Worm (Caenorhabditis elegans) whole organism, young adult: ENCODE measurements around the gene degl-1.

Experiments used
- C06A6.2 ChIP-seq: fragments of 200-800 bp; sonication (Bioruptor generic); conservative IDR thresholded peaks from 2 replicates; pipeline ENCODE4 v1.3.6; 2022; ENCODE audit warnings: missing genetic modification characterization, missing compliant biosample characterization
- D2030.7 ChIP-seq: fragments of 200-800 bp; sonication (Bioruptor generic); IDR thresholded peaks from 2 replicates; pipeline ENCODE4 v1.3.6; 2022; ENCODE audit warnings: missing genetic modification reagents, missing genetic modification characterization, missing compliant biosample characterization
- F10E7.11 ChIP-seq: sonication (generic microtip); optimal IDR thresholded peaks from 2 replicates; lab custom pipeline; 2017; ENCODE audit warnings: mild to moderate bottlenecking, missing genetic modification characterization, moderate library complexity, missing compliant biosample characterization
- F37B4.10 ChIP-seq: fragments of 200-800 bp; sonication (Bioruptor generic); IDR thresholded peaks from 2 replicates; pipeline ENCODE4 v1.3.6; 2022; ENCODE audit warnings: missing genetic modification characterization, missing compliant biosample characterization
- F52B5.7 ChIP-seq: sonication (generic microtip); optimal IDR thresholded peaks from 2 replicates; lab custom pipeline; 2016; ENCODE audit warnings: mild to moderate bottlenecking, missing genetic modification characterization, missing compliant biosample characterization
- Y56A3A.18 ChIP-seq: fragments of 200-800 bp; sonication (Bioruptor generic); IDR thresholded peaks from 2 replicates; pipeline ENCODE4 v1.3.6; 2022; ENCODE audit warnings: missing genetic modification reagents, missing genetic modification characterization, missing compliant biosample characterization
- Y79H2A.3 ChIP-seq: fragments of 200-800 bp; sonication (Bioruptor generic); conservative IDR thresholded peaks from 2 replicates; pipeline ENCODE4 v1.3.6; 2022; ENCODE audit warnings: missing genetic modification reagents, missing genetic modification characterization, missing compliant biosample characterization
- atf-7 ChIP-seq: sonication (generic microtip); optimal IDR thresholded peaks from 2 replicates; lab custom pipeline; 2017; ENCODE audit warnings: mild to moderate bottlenecking, missing genetic modification characterization, missing compliant biosample characterization
- attf-6 ChIP-seq: fragments of 200-800 bp; sonication (Bioruptor generic); IDR thresholded peaks from 2 replicates; pipeline ENCODE4 v1.3.6; 2022; ENCODE audit warnings: missing genetic modification reagents, missing genetic modification characterization, missing compliant biosample characterization
- ccch-3 ChIP-seq: fragments of 200-800 bp; sonication (Bioruptor generic); optimal IDR thresholded peaks from 2 replicates; lab custom pipeline; 2018; ENCODE audit warnings: mild to moderate bottlenecking, missing genetic modification characterization, missing compliant biosample characterization
- cebp-1 ChIP-seq, 2 experiments: fragments of 200-800 bp in 1 of 2; sonication (Bioruptor generic) in 1 of 2; sonication (generic microtip) in 1 of 2; IDR thresholded peaks in 1 of 2; optimal IDR thresholded peaks in 1 of 2; 2 replicates each; pipeline versions ENCODE4 v1.3.6 to Lab custom; 2017 to 2022; ENCODE audit warnings: missing compliant biosample characterization in 2 of 2, missing genetic modification characterization in 2 of 2, mild to moderate bottlenecking in 1 of 2, missing genetic modification reagents in 1 of 2, moderate library complexity in 1 of 2
- ceh-100 ChIP-seq: fragments of 200-800 bp; sonication (Bioruptor generic); IDR thresholded peaks from 2 replicates; pipeline ENCODE4 v1.3.6; 2022; ENCODE audit warnings: missing genetic modification reagents, missing genetic modification characterization, missing compliant biosample characterization
- ceh-91 ChIP-seq: fragments of 200-800 bp; sonication (Bioruptor generic); IDR thresholded peaks from 2 replicates; pipeline ENCODE4 v1.3.6; 2022; ENCODE audit warnings: missing genetic modification reagents, missing genetic modification characterization, missing compliant biosample characterization
- egrh-3 ChIP-seq: fragments of 200-800 bp; sonication (Bioruptor generic); IDR thresholded peaks from 2 replicates; pipeline ENCODE4 v1.3.6; 2022; ENCODE audit warnings: missing genetic modification reagents, missing genetic modification characterization, missing compliant biosample characterization
- ekl-4 ChIP-seq: fragments of 200-800 bp; sonication (Bioruptor generic); IDR thresholded peaks from 2 replicates; pipeline ENCODE4 v1.3.6; 2022; ENCODE audit warnings: missing genetic modification reagents, missing genetic modification characterization, missing compliant biosample characterization
- fkh-3 ChIP-seq: sonication (generic microtip); optimal IDR thresholded peaks from 2 replicates; lab custom pipeline; 2016; ENCODE audit warnings: mild to moderate bottlenecking, missing genetic modification characterization, missing compliant biosample characterization
- hsf-1 ChIP-seq: fragments of 200-800 bp; sonication (Bioruptor generic); IDR thresholded peaks from 2 replicates; pipeline ENCODE4 v1.3.6; 2022; ENCODE audit warnings: missing genetic modification reagents, missing genetic modification characterization, missing compliant biosample characterization
- lag-1 ChIP-seq: fragments of 200-800 bp; sonication (Bioruptor generic); IDR thresholded peaks from 2 replicates; pipeline ENCODE4 v1.3.6; 2022; ENCODE audit warnings: missing genetic modification reagents, missing genetic modification characterization, missing compliant biosample characterization
- lin-26 ChIP-seq: fragments of 200-800 bp; sonication (Bioruptor generic); IDR thresholded peaks from 2 replicates; pipeline ENCODE4 v1.3.6; 2022; ENCODE audit warnings: missing genetic modification reagents, missing genetic modification characterization, missing compliant biosample characterization
- lsy-27 ChIP-seq: sonication (generic microtip); optimal IDR thresholded peaks from 2 replicates; lab custom pipeline; 2017; ENCODE audit warnings: missing genetic modification characterization, mild to moderate bottlenecking, missing compliant biosample characterization, antibody characterized with exemption, missing genotype, borderline replicate concordance; ENCODE audit not compliant: insufficient read depth
- madf-10 ChIP-seq: sonication (generic microtip); optimal IDR thresholded peaks from 2 replicates; lab custom pipeline; 2016; ENCODE audit warnings: mild to moderate bottlenecking, missing genetic modification characterization, missing compliant biosample characterization
- madf-6 ChIP-seq: fragments of 200-800 bp; sonication (Bioruptor generic); IDR thresholded peaks from 2 replicates; pipeline ENCODE4 v1.3.6; 2022; ENCODE audit warnings: missing genetic modification reagents, missing genetic modification characterization, missing compliant biosample characterization
- madf-8 ChIP-seq: fragments of 200-800 bp; sonication (Bioruptor generic); conservative IDR thresholded peaks from 2 replicates; pipeline ENCODE4 v1.3.6; 2022; ENCODE audit warnings: missing genetic modification reagents, missing genetic modification characterization, missing compliant biosample characterization
- mcd-1 ChIP-seq: fragments of 200-800 bp; sonication (Bioruptor generic); IDR thresholded peaks from 2 replicates; pipeline ENCODE4 v1.3.6; 2022; ENCODE audit warnings: missing genetic modification reagents, missing genetic modification characterization, missing compliant biosample characterization
- nhr-27 ChIP-seq: fragments of 200-800 bp; sonication (Bioruptor generic); optimal IDR thresholded peaks from 2 replicates; lab custom pipeline; 2018; ENCODE audit warnings: mild to moderate bottlenecking, missing genetic modification characterization, moderate library complexity, missing compliant biosample characterization
- pbrm-1 ChIP-seq: fragments of 200-800 bp; sonication (Bioruptor generic); IDR thresholded peaks from 2 replicates; pipeline ENCODE4 v1.3.6; 2022; ENCODE audit warnings: missing genetic modification reagents, missing genetic modification characterization, missing compliant biosample characterization
- rcor-1 ChIP-seq: fragments of 200-800 bp; sonication (Bioruptor generic); IDR thresholded peaks from 2 replicates; pipeline ENCODE4 v1.3.6; 2022; ENCODE audit warnings: missing genetic modification reagents, missing genetic modification characterization, missing compliant biosample characterization
- repo-1 ChIP-seq: sonication (generic microtip); optimal IDR thresholded peaks from 2 replicates; lab custom pipeline; 2017; ENCODE audit warnings: mild to moderate bottlenecking, missing genetic modification characterization, missing compliant biosample characterization
- sdz-38 ChIP-seq: sonication (generic microtip); optimal IDR thresholded peaks from 2 replicates; lab custom pipeline; 2016; ENCODE audit warnings: missing genotype, missing genetic modification characterization, missing compliant biosample characterization
- snpc-1.3 ChIP-seq: sonication (generic microtip); optimal IDR thresholded peaks from 2 replicates; lab custom pipeline; 2017; ENCODE audit warnings: missing genetic modification characterization, mild to moderate bottlenecking, missing compliant biosample characterization, antibody characterized with exemption, moderate library complexity, missing genotype, missing genetic modification reagents; ENCODE audit not compliant: insufficient read depth
- snpc-3.4 ChIP-seq: sonication (generic microtip); optimal IDR thresholded peaks from 2 replicates; lab custom pipeline; 2017; ENCODE audit warnings: missing genetic modification characterization, mild to moderate bottlenecking, missing compliant biosample characterization, antibody characterized with exemption, moderate library complexity, missing genotype, missing genetic modification reagents
- snpc-4 ChIP-seq, 5 experiments: fragments of 150-350 bp in 1 of 5; sonication (generic microtip) in 4 of 5; optimal IDR thresholded peaks; 2 replicates each; lab custom pipeline; 2014 to 2018; ENCODE audit warnings: missing genetic modification characterization in 5 of 5, missing biosample characterization in 3 of 5, antibody characterized with exemption in 2 of 5, mild to moderate bottlenecking in 2 of 5, missing compliant biosample characterization in 2 of 5, missing genotype in 2 of 5, moderate library complexity in 2 of 5, missing genetic modification reagents in 1 of 5
- somi-1 ChIP-seq: fragments of 200-800 bp; sonication (Bioruptor generic); optimal IDR thresholded peaks from 2 replicates; lab custom pipeline; 2018; ENCODE audit warnings: mild to moderate bottlenecking, missing genetic modification characterization, missing compliant biosample characterization
- tbp1 ChIP-seq: fragments of 200-800 bp; sonication (Bioruptor generic); optimal IDR thresholded peaks from 2 replicates; lab custom pipeline; 2018; ENCODE audit warnings: mild to moderate bottlenecking, missing genetic modification characterization, missing compliant biosample characterization
- tbx-9 ChIP-seq: sonication (generic microtip); optimal IDR thresholded peaks from 2 replicates; lab custom pipeline; 2016; ENCODE audit warnings: borderline replicate concordance, missing genetic modification characterization, inconsistent platforms, missing compliant biosample characterization
- unc-130 ChIP-seq: sonication (generic microtip); optimal IDR thresholded peaks from 2 replicates; lab custom pipeline; 2016; ENCODE audit warnings: missing genetic modification reagents, missing genetic modification characterization, missing compliant biosample characterization
- unc-62 ChIP-seq: fragments of 150-350 bp; optimal IDR thresholded peaks from 2 replicates; lab custom pipeline; 2014; ENCODE audit warnings: missing biosample characterization, missing genetic modification reagents, missing genetic modification characterization
- xnd-1 ChIP-seq: sonication (generic microtip); optimal IDR thresholded peaks from 2 replicates; lab custom pipeline; 2016; ENCODE audit warnings: missing genotype, missing genetic modification reagents, missing genetic modification characterization, missing compliant biosample characterization
- ztf-18 ChIP-seq: sonication (generic microtip); optimal IDR thresholded peaks from 2 replicates; lab custom pipeline; 2016; ENCODE audit warnings: missing genotype, mild to moderate bottlenecking, missing genetic modification characterization, missing compliant biosample characterization
- ztf-22 ChIP-seq: fragments of 200-800 bp; sonication (Bioruptor generic); optimal IDR thresholded peaks from 2 replicates; lab custom pipeline; 2018; ENCODE audit warnings: mild to moderate bottlenecking, missing genetic modification characterization, moderate library complexity, missing compliant biosample characterization

degl-1 gene

DNA sequence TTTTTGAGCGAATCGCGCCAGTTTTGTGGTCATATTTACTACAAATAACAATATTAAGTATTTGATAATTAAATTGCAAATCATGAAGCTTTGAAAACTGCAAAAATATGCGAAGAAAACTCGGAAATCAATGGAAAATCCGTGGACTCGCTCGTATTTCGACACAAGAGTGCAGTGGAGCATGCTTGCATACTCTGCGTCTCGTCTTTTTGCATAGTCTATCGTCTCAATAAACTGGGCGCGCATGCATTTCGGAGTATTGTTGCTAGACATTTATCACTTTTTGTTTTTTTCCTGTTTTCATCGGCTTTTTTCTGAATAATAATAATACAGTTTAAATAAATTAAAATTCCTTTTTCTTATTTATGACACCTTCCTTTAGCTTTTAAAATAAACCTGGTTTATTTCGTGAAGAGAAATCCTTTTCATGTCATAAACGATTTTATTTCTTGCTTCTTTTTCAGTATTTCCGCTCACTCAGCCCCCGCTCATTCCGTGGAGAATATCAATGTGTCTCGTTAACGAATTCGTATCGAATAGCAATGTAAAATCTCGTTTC lies 3.5 kb downstream of the degl-1 start, which contains the start of the genes mrps-7 and Y57G11C.3 (continued):
- TF ChIP-seq pbrm-1 (GFP tag; lab: Robert Waterston, UW) = peak; percentile 79
- TF ChIP-seq madf-10 (tag; lab: Kevin White, UChicago) = no peak
- no peak for TF ChIP-seq ccch-3 (GFP tag; lab: Kevin White, UChicago)
- peak; percentile 90 for TF ChIP-seq snpc-1.3
- no peak for TF ChIP-seq ceh-91 (GFP tag; lab: Robert Waterston, UW)
- TF ChIP-seq lag-1 = no peak
- TF ChIP-seq xnd-1 (tag; lab: Kevin White, UChicago) = peak; percentile 12
- no peak for TF ChIP-seq lsy-27 (tag; lab: Kevin White, UChicago)
- TF ChIP-seq fkh-3 = no peak
- no peak for TF ChIP-seq ztf-22
- TF ChIP-seq unc-62 = no peak
- TF ChIP-seq F10E7.11 (tag; lab: Kevin White, UChicago) = no peak
- TF ChIP-seq unc-130 (GFP tag; lab: Kevin White, UChicago) = no peak
- no peak for TF ChIP-seq repo-1 (tag; lab: Kevin White, UChicago)
- TF ChIP-seq, all 124 proteins: peak for 44

ce11 chrIV:14766382-14766781 lies 4.8 kb downstream of the degl-1 start, which contains the start of gene vti-1:
TSS of gene vti-1 (minus strand) at chrIV:14766665.
- no peak for TF ChIP-seq nhr-27 (tag; lab: Kevin White, UChicago)
- TF ChIP-seq cebp-1 (GFP tag; IDR thresholded peaks at IDR 0.05; lab: Robert Waterston, UW) = no peak
- no peak for TF ChIP-seq cebp-1 (tag; optimal IDR thresholded peaks at IDR 0.05; lab: Kevin White, UChicago)
- no peak for TF ChIP-seq snpc-4 (GFP tag; optimal IDR thresholded peaks at IDR 0.05; lab: Kevin White, UChicago)
- peak in 2 of 4 experiments; percentile 3 to 82 for TF ChIP-seq snpc-4 (tag; optimal IDR thresholded peaks at IDR 0.05; lab: Kevin White, UChicago)
- TF ChIP-seq tbp1 = peak; percentile 18
- 0 out of 2 replicates have a peak, but pooled peaks have one; percentile 14 for TF ChIP-seq D2030.7 (GFP tag; lab: Robert Waterston, UW)
- no peak for TF ChIP-seq madf-8 (GFP tag; lab: Robert Waterston, UW)
- TF ChIP-seq mcd-1 = 0 out of 2 replicates have a peak, but pooled peaks have one; percentile 34
- TF ChIP-seq madf-6 (GFP tag; lab: Robert Waterston, UW) = peak; percentile 6; the same call in 1 of the 2 replicates
- no peak for TF ChIP-seq Y56A3A.18 (GFP tag; lab: Robert Waterston, UW)
- TF ChIP-seq ekl-4 (GFP tag; lab: Robert Waterston, UW) = peak; percentile 47; the same call in 1 of the 2 replicates
- TF ChIP-seq attf-6 (GFP tag; lab: Robert Waterston, UW) = peak; percentile 87
- TF ChIP-seq, all 124 proteins: peak for 7

- no peak for TF ChIP-seq Y79H2A.3
- TF ChIP-seq somi-1 = no peak
- no peak for TF ChIP-seq egrh-3 (GFP tag; lab: Robert Waterston, UW)
- TF ChIP-seq sdz-38 (tag; lab: Kevin White, UChicago) = no peak
- TF ChIP-seq attf-6 (GFP tag; lab: Robert Waterston, UW) = no peak; the same call in 1 of the 2 replicates
- no peak for TF ChIP-seq atf-7
- TF ChIP-seq rcor-1 = no peak
- no peak for TF ChIP-seq snpc-3.4 (tag; lab: Kevin White, UChicago)
- no peak for TF ChIP-seq C06A6.2 (GFP tag; lab: Robert Waterston, UW)
- TF ChIP-seq F52B5.7 (tag; lab: Kevin White, UChicago) = no peak
- TF ChIP-seq lin-26 = no peak
- TF ChIP-seq tbx-9 (tag; lab: Kevin White, UChicago) = no peak
- TF ChIP-seq F37B4.10 (GFP tag; lab: Robert Waterston, UW) = no peak
- no peak for TF ChIP-seq ceh-100 (GFP tag; lab: Robert Waterston, UW)
- TF ChIP-seq hsf-1 = no peak
- no peak for TF ChIP-seq tbp1
- TF ChIP-seq ztf-18 (tag; lab: Kevin White, UChicago) = no peak
Measured at ce11 chrIV:14765336-14765735, 5.9 kb downstream of the degl-1 start, which contains the start of gene Y57G11C.5. TSS of gene Y57G11C.5 (minus strand) at chrIV:14765436.
